Worm (Caenorhabditis elegans): ENCODE data around the gene sdz-16.

- TF ChIP-seq tab-1 (GFP tag; IDR thresholded peaks at IDR 0.05) = 0 out of 2 replicates have a peak, but pooled peaks have one; percentile 9
- TF ChIP-seq cog-1 (tag; optimal IDR thresholded peaks at IDR 0.05) = no peak
- 0 out of 2 replicates have a peak, but pooled peaks have one; percentile 39 for TF ChIP-seq flt-1 (GFP tag; IDR thresholded peaks at IDR 0.05)
- TF ChIP-seq T22C8.4 (GFP tag; IDR thresholded peaks at IDR 0.05) = no peak
- no peak for TF ChIP-seq ref-1 (GFP tag; conservative IDR thresholded peaks at IDR 0.05)
- 0 out of 2 replicates have a peak, but pooled peaks have one; percentile 15 for TF ChIP-seq klf-2 (GFP tag; conservative IDR thresholded peaks at IDR 0.05)
Measured at ce11 chrV:17317786-17318185, 10.0 kb downstream of the sdz-16 start, which contains the start of gene srz-58.
